Fruit fly (Drosophila melanogaster): ENCODE measurements around the gene CG3061.
A peak's percentile ranks its signal among the peaks of the same experiment; 100 is the strongest.

Gene CG3061

DNA sequence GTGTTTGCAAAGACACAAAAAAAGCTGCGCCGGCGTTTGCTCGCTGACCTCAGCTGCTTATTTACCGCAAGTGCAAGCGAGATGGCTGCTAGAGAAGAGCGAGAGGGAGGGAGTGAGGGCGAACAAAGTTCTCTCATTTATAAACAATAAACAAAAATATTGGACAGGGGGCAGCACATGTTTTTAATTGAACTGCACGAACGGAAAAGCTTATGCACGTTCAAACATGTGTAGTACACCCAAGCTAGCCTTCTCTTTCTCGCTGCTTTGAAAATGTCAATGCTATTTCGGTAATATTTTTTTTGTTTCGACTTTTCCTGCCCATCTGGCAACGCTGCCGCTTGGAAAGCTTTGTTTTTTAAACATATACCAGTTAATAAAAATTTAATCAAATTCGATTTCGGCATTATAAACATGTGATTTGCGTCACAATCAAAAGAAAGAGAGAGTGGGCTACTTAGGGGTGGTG, 7.2 kb upstream of the CG3061 start (continued):
- peak; percentile 32 for TF ChIP-seq CG3281 (GFP tag; optimal IDR thresholded peaks at IDR 0.05)
- TF ChIP-seq CG31441 (GFP tag; IDR thresholded peaks at IDR 0.05), result peak; percentile 43; the same call in 1 of the 2 replicates
- TF ChIP-seq CkIIα-i1 (GFP tag; IDR thresholded peaks at IDR 0.05), result no peak
- no peak for TF ChIP-seq CG1024 (GFP tag; IDR thresholded peaks at IDR 0.05)
- TF ChIP-seq Fer1 (GFP tag; optimal IDR thresholded peaks at IDR 0.05), result peak; percentile 45
- TF ChIP-seq lola (GFP tag; optimal IDR thresholded peaks at IDR 0.05), result no peak
- TF ChIP-seq Usf (GFP tag; optimal IDR thresholded peaks at IDR 0.05), result no peak
- TF ChIP-seq CG7987 (GFP tag; optimal IDR thresholded peaks at IDR 0.05), result peak; percentile 0
- peak in 1 of 2 experiments; percentile 26 for TF ChIP-seq chif (GFP tag; optimal IDR thresholded peaks at IDR 0.05)
- TF ChIP-seq ro (GFP tag; IDR thresholded peaks at IDR 0.05), result no peak
- no peak for TF ChIP-seq gce (GFP tag; IDR thresholded peaks at IDR 0.05)
- peak; percentile 88 for TF ChIP-seq Med (GFP tag)
- no peak for TF ChIP-seq CG12236 (GFP tag; optimal IDR thresholded peaks at IDR 0.05)
- peak; percentile 69 for TF ChIP-seq HmgZ (tag; optimal IDR thresholded peaks at IDR 0.05)
- no peak for TF ChIP-seq Hr3 (GFP tag; optimal IDR thresholded peaks at IDR 0.05)
- peak; percentile 68 for TF ChIP-seq corto (GFP tag; optimal IDR thresholded peaks at IDR 0.05)
- TF ChIP-seq CG11504 (tag; optimal IDR thresholded peaks at IDR 0.05), result peak; percentile 45
- no peak for TF ChIP-seq Bdp1 (GFP tag; optimal IDR thresholded peaks at IDR 0.05)
- no peak for TF ChIP-seq CG9609 (GFP tag; optimal IDR thresholded peaks at IDR 0.05)
- peak; percentile 30; the same call in 1 of the 2 replicates for TF ChIP-seq sob (GFP tag; IDR thresholded peaks at IDR 0.05)
- no peak for TF ChIP-seq CG17385 (GFP tag; optimal IDR thresholded peaks at IDR 0.05)
- peak; percentile 11 for TF ChIP-seq NK7.1 (GFP tag; optimal IDR thresholded peaks at IDR 0.05)
- TF ChIP-seq phol (tag; optimal IDR thresholded peaks at IDR 0.05), result peak; percentile 31
- TF ChIP-seq CG6791 (GFP tag; IDR thresholded peaks at IDR 0.05; ENCODE audit: partially characterized antibody), result no peak
- TF ChIP-seq Atf-2 (GFP tag; optimal IDR thresholded peaks at IDR 0.05), result no peak
- TF ChIP-seq zfh1 (GFP tag; IDR thresholded peaks at IDR 0.05), result no peak
- peak; percentile 56 for TF ChIP-seq CG10431 (GFP tag; optimal IDR thresholded peaks at IDR 0.05)
- no peak for TF ChIP-seq klu (GFP tag; IDR thresholded peaks at IDR 0.05)
- TF ChIP-seq tgo (GFP tag; IDR thresholded peaks at IDR 0.05), result no peak
- peak; percentile 35 for TF ChIP-seq Lhr (GFP tag; optimal IDR thresholded peaks at IDR 0.05)
- no peak for TF ChIP-seq CG12104 (GFP tag; optimal IDR thresholded peaks at IDR 0.05)
- TF ChIP-seq CG18476 (GFP tag; optimal IDR thresholded peaks at IDR 0.05), result no peak
- TF ChIP-seq CG2199 (GFP tag; IDR thresholded peaks at IDR 0.05), result peak; percentile 77; the same call in 1 of the 3 replicates
- TF ChIP-seq Vsx1 (GFP tag; optimal IDR thresholded peaks at IDR 0.05), result peak; percentile 53
- TF ChIP-seq CG16863 (GFP tag; optimal IDR thresholded peaks at IDR 0.05), result peak; percentile 8
- no peak for TF ChIP-seq CG12219 (GFP tag; optimal IDR thresholded peaks at IDR 0.05)
- no peak for TF ChIP-seq YL-1 (GFP tag; optimal IDR thresholded peaks at IDR 0.05)
- no peak for TF ChIP-seq br (optimal IDR thresholded peaks at IDR 0.05)
- TF ChIP-seq emc (GFP tag; optimal IDR thresholded peaks at IDR 0.05), result no peak
- TF ChIP-seq Antp (GFP tag; optimal IDR thresholded peaks at IDR 0.05), result no peak
- no peak for TF ChIP-seq Doc2 (GFP tag; IDR thresholded peaks at IDR 0.05)
- TF ChIP-seq ab (GFP tag; optimal IDR thresholded peaks at IDR 0.05), result peak; percentile 62
- peak; percentile 39 for TF ChIP-seq tx (GFP tag; optimal IDR thresholded peaks at IDR 0.05)
- no peak for TF ChIP-seq Tbp (GFP tag; optimal IDR thresholded peaks at IDR 0.05)
- TF ChIP-seq jigr1 (GFP tag; IDR thresholded peaks at IDR 0.05), result no peak
- TF ChIP-seq CG15269 (tag; optimal IDR thresholded peaks at IDR 0.05), result peak; percentile 15
- TF ChIP-seq CG11696 (GFP tag; IDR thresholded peaks at IDR 0.05), result no peak
- TF ChIP-seq CG42726 (GFP tag; IDR thresholded peaks at IDR 0.05; ENCODE audit: partially characterized antibody), result peak; percentile 47; the same call in 1 of the 2 replicates
- TF ChIP-seq Nf-YB (GFP tag; optimal IDR thresholded peaks at IDR 0.05), result peak; percentile 19
- TF ChIP-seq cwo (GFP tag; optimal IDR thresholded peaks at IDR 0.05), result peak; percentile 92
- 0 out of 2 replicates have a peak, but pooled peaks have one; percentile 10 for TF ChIP-seq MBD-R2 (GFP tag; IDR thresholded peaks at IDR 0.05)
- no peak; the same call in 1 of the 2 replicates for TF ChIP-seq Awh (GFP tag; IDR thresholded peaks at IDR 0.05)
